Worm (Caenorhabditis elegans) whole organism, young adult: ENCODE measurements around the gene T07A5.1.

Experiments used
- B0261.1 ChIP-seq: sonication (generic microtip); optimal IDR thresholded peaks from 2 replicates; lab custom pipeline; 2016; ENCODE audit warnings: mild to moderate bottlenecking, missing genetic modification characterization, moderate library complexity, missing compliant biosample characterization
- F10E7.11 ChIP-seq: sonication (generic microtip); optimal IDR thresholded peaks from 2 replicates; lab custom pipeline; 2017; ENCODE audit warnings: mild to moderate bottlenecking, missing genetic modification characterization, moderate library complexity, missing compliant biosample characterization
- F33H1.4 ChIP-seq: fragments of 200-800 bp; sonication (Bioruptor generic); IDR thresholded peaks from 2 replicates; pipeline ENCODE4 v1.3.6; 2022; ENCODE audit warnings: missing genetic modification reagents, missing genetic modification characterization, missing compliant biosample characterization
- F39B2.1 ChIP-seq: fragments of 200-800 bp; sonication (Bioruptor generic); IDR thresholded peaks from 2 replicates; pipeline ENCODE4 v1.3.6; 2022; ENCODE audit warnings: missing genetic modification reagents, missing genetic modification characterization, missing compliant biosample characterization
- F49E8.2 ChIP-seq: sonication (generic microtip); optimal IDR thresholded peaks from 3 replicates; lab custom pipeline; 2017; ENCODE audit warnings: missing genetic modification characterization, mild to moderate bottlenecking, missing compliant biosample characterization, antibody characterized with exemption, moderate library complexity; ENCODE audit not compliant: insufficient read depth
- Y67H2A.10 ChIP-seq: fragments of 200-800 bp; sonication (Bioruptor generic); conservative IDR thresholded peaks from 2 replicates; pipeline ENCODE4 v1.3.6; 2022; ENCODE audit warnings: missing genetic modification reagents, missing genetic modification characterization, missing compliant biosample characterization
- Y95B8A.8 ChIP-seq: fragments of 200-800 bp; sonication (Bioruptor generic); IDR thresholded peaks from 2 replicates; pipeline ENCODE4 v1.3.6; 2022; ENCODE audit warnings: missing genetic modification reagents, missing genetic modification characterization, missing compliant biosample characterization
- ZK185.1 ChIP-seq: sonication (generic microtip); optimal IDR thresholded peaks from 2 replicates; lab custom pipeline; 2016; ENCODE audit warnings: mild to moderate bottlenecking, missing genetic modification characterization, missing compliant biosample characterization; ENCODE audit not compliant: poor library complexity, severe bottlenecking
- akir-1 ChIP-seq: fragments of 200-800 bp; sonication (Bioruptor generic); optimal IDR thresholded peaks from 2 replicates; lab custom pipeline; 2018; ENCODE audit warnings: mild to moderate bottlenecking, missing genetic modification characterization, moderate library complexity, missing compliant biosample characterization
- athp-1 ChIP-seq: sonication (generic microtip); optimal IDR thresholded peaks from 2 replicates; lab custom pipeline; 2017; ENCODE audit warnings: mild to moderate bottlenecking, missing genetic modification characterization, missing compliant biosample characterization
- ceh-27 ChIP-seq: fragments of 200-800 bp; sonication (Bioruptor generic); optimal IDR thresholded peaks from 2 replicates; lab custom pipeline; 2018; ENCODE audit warnings: mild to moderate bottlenecking, missing genetic modification characterization, moderate library complexity, missing compliant biosample characterization
- ceh-40 ChIP-seq: fragments of 200-800 bp; sonication (Bioruptor generic); IDR thresholded peaks from 2 replicates; pipeline ENCODE4 v1.3.6; 2022; ENCODE audit warnings: missing genetic modification characterization, missing compliant biosample characterization
- egl-18 ChIP-seq: fragments of 200-800 bp; sonication (Bioruptor generic); IDR thresholded peaks from 2 replicates; pipeline ENCODE4 v1.3.6; 2022; ENCODE audit warnings: missing genetic modification reagents, missing genetic modification characterization, missing compliant biosample characterization
- egl-44 ChIP-seq: fragments of 200-800 bp; sonication (Bioruptor generic); IDR thresholded peaks from 2 replicates; pipeline ENCODE4 v1.3.6; 2022; ENCODE audit warnings: missing genetic modification reagents, missing genetic modification characterization, missing compliant biosample characterization
- egrh-3 ChIP-seq: fragments of 200-800 bp; sonication (Bioruptor generic); IDR thresholded peaks from 2 replicates; pipeline ENCODE4 v1.3.6; 2022; ENCODE audit warnings: missing genetic modification reagents, missing genetic modification characterization, missing compliant biosample characterization
- ekl-4 ChIP-seq: fragments of 200-800 bp; sonication (Bioruptor generic); IDR thresholded peaks from 2 replicates; pipeline ENCODE4 v1.3.6; 2022; ENCODE audit warnings: missing genetic modification reagents, missing genetic modification characterization, missing compliant biosample characterization
- gei-17 ChIP-seq: fragments of 200-800 bp; sonication (Bioruptor generic); optimal IDR thresholded peaks from 2 replicates; lab custom pipeline; 2018; ENCODE audit warnings: mild to moderate bottlenecking, missing genetic modification characterization, missing compliant biosample characterization
- hlh-12 ChIP-seq: sonication (generic microtip); optimal IDR thresholded peaks from 2 replicates; lab custom pipeline; 2016; ENCODE audit warnings: missing genetic modification characterization, missing compliant biosample characterization
- hlh-26 ChIP-seq: fragments of 200-800 bp; sonication (Bioruptor generic); conservative IDR thresholded peaks from 2 replicates; pipeline ENCODE4 v1.3.6; 2022; ENCODE audit warnings: missing genetic modification reagents, missing genetic modification characterization, missing compliant biosample characterization
- hmg-1.2 ChIP-seq: fragments of 200-800 bp; sonication (Bioruptor generic); IDR thresholded peaks from 2 replicates; pipeline ENCODE4 v1.3.6; 2022; ENCODE audit warnings: missing genetic modification reagents, missing genetic modification characterization, missing compliant biosample characterization
- hmg-20 ChIP-seq: fragments of 200-800 bp; sonication (Bioruptor generic); IDR thresholded peaks from 2 replicates; pipeline ENCODE4 v1.3.6; 2022; ENCODE audit warnings: missing genetic modification reagents, missing genetic modification characterization, missing compliant biosample characterization
- hsf-1 ChIP-seq: fragments of 200-800 bp; sonication (Bioruptor generic); IDR thresholded peaks from 2 replicates; pipeline ENCODE4 v1.3.6; 2022; ENCODE audit warnings: missing genetic modification reagents, missing genetic modification characterization, missing compliant biosample characterization
- lag-1 ChIP-seq: fragments of 200-800 bp; sonication (Bioruptor generic); IDR thresholded peaks from 2 replicates; pipeline ENCODE4 v1.3.6; 2022; ENCODE audit warnings: missing genetic modification reagents, missing genetic modification characterization, missing compliant biosample characterization
- lin-26 ChIP-seq: fragments of 200-800 bp; sonication (Bioruptor generic); IDR thresholded peaks from 2 replicates; pipeline ENCODE4 v1.3.6; 2022; ENCODE audit warnings: missing genetic modification reagents, missing genetic modification characterization, missing compliant biosample characterization
- madf-6 ChIP-seq: fragments of 200-800 bp; sonication (Bioruptor generic); IDR thresholded peaks from 2 replicates; pipeline ENCODE4 v1.3.6; 2022; ENCODE audit warnings: missing genetic modification reagents, missing genetic modification characterization, missing compliant biosample characterization
- mcd-1 ChIP-seq: fragments of 200-800 bp; sonication (Bioruptor generic); IDR thresholded peaks from 2 replicates; pipeline ENCODE4 v1.3.6; 2022; ENCODE audit warnings: missing genetic modification reagents, missing genetic modification characterization, missing compliant biosample characterization
- mel-28 ChIP-seq: sonication (generic microtip); optimal IDR thresholded peaks from 2 replicates; lab custom pipeline; 2016; ENCODE audit warnings: borderline replicate concordance, mild to moderate bottlenecking, missing genetic modification characterization, missing compliant biosample characterization
- nfyb-1 ChIP-seq: fragments of 200-800 bp; sonication (Bioruptor generic); IDR thresholded peaks from 2 replicates; pipeline ENCODE4 v1.3.6; 2022; ENCODE audit warnings: missing genetic modification reagents, missing genetic modification characterization, missing compliant biosample characterization
- repo-1 ChIP-seq: sonication (generic microtip); optimal IDR thresholded peaks from 2 replicates; lab custom pipeline; 2017; ENCODE audit warnings: mild to moderate bottlenecking, missing genetic modification characterization, missing compliant biosample characterization
- sea-2 ChIP-seq: fragments of 200-800 bp; sonication (Bioruptor generic); IDR thresholded peaks from 2 replicates; pipeline ENCODE4 v1.3.6; 2022; ENCODE audit warnings: missing genetic modification characterization, missing compliant biosample characterization
- snpc-1.3 ChIP-seq: sonication (generic microtip); optimal IDR thresholded peaks from 2 replicates; lab custom pipeline; 2017; ENCODE audit warnings: missing genetic modification characterization, mild to moderate bottlenecking, missing compliant biosample characterization, antibody characterized with exemption, moderate library complexity, missing genotype, missing genetic modification reagents; ENCODE audit not compliant: insufficient read depth
- snpc-3.4 ChIP-seq: sonication (generic microtip); optimal IDR thresholded peaks from 2 replicates; lab custom pipeline; 2017; ENCODE audit warnings: missing genetic modification characterization, mild to moderate bottlenecking, missing compliant biosample characterization, antibody characterized with exemption, moderate library complexity, missing genotype, missing genetic modification reagents
- somi-1 ChIP-seq: fragments of 200-800 bp; sonication (Bioruptor generic); optimal IDR thresholded peaks from 2 replicates; lab custom pipeline; 2018; ENCODE audit warnings: mild to moderate bottlenecking, missing genetic modification characterization, missing compliant biosample characterization
- tbp1 ChIP-seq: fragments of 200-800 bp; sonication (Bioruptor generic); optimal IDR thresholded peaks from 2 replicates; lab custom pipeline; 2018; ENCODE audit warnings: mild to moderate bottlenecking, missing genetic modification characterization, missing compliant biosample characterization
- zfh-2 ChIP-seq: fragments of 200-800 bp; sonication (Bioruptor generic); conservative IDR thresholded peaks from 2 replicates; pipeline ENCODE4 v1.3.6; 2022; ENCODE audit warnings: missing genetic modification reagents, missing genetic modification characterization, missing compliant biosample characterization
- ztf-18 ChIP-seq: sonication (generic microtip); optimal IDR thresholded peaks from 2 replicates; lab custom pipeline; 2016; ENCODE audit warnings: missing genotype, mild to moderate bottlenecking, missing genetic modification characterization, missing compliant biosample characterization
- ztf-28 ChIP-seq: fragments of 200-800 bp; sonication (Bioruptor generic); IDR thresholded peaks from 2 replicates; pipeline ENCODE4 v1.3.6; 2022; ENCODE audit warnings: missing genetic modification reagents, missing genetic modification characterization, missing compliant biosample characterization
- ztf-3 ChIP-seq: fragments of 200-800 bp; sonication (Bioruptor generic); optimal IDR thresholded peaks from 2 replicates; lab custom pipeline; 2018; ENCODE audit warnings: mild to moderate bottlenecking, missing genetic modification characterization, missing compliant biosample characterization
- ztf-6 ChIP-seq: fragments of 200-800 bp; sonication (Bioruptor generic); IDR thresholded peaks from 2 replicates; pipeline ENCODE4 v1.3.6; 2022; ENCODE audit warnings: missing genetic modification reagents, missing genetic modification characterization, missing compliant biosample characterization

Gene T07A5.1

ce11 chrIII:10270778-10271307, 35.2 kb downstream of the T07A5.1 start, which contains the start of gene cnk-1 (continued):
- TF ChIP-seq ztf-18 (tag; lab: Kevin White, UChicago), result peak; percentile 91
- TF ChIP-seq tbp1 (GFP tag; lab: Kevin White, UChicago), result peak; percentile 67
- TF ChIP-seq lag-1 (GFP tag; lab: Robert Waterston, UW), result peak; percentile 96
- no peak for TF ChIP-seq hlh-26
- peak; percentile 97 for TF ChIP-seq Y95B8A.8 (GFP tag; lab: Robert Waterston, UW)
- peak; percentile 98 for TF ChIP-seq nfyb-1 (GFP tag; lab: Robert Waterston, UW)
- peak; percentile 99 for TF ChIP-seq ztf-28 (GFP tag; lab: Robert Waterston, UW)
- TF ChIP-seq hlh-12 (tag; lab: Kevin White, UChicago), result no peak
- no peak for TF ChIP-seq snpc-1.3 (tag; lab: Kevin White, UChicago)
- TF ChIP-seq lin-26 (GFP tag; lab: Robert Waterston, UW), result peak; percentile 84
- peak; percentile 90 for TF ChIP-seq F33H1.4 (GFP tag; lab: Robert Waterston, UW)
- peak; percentile 93 for TF ChIP-seq egl-18 (GFP tag; lab: Robert Waterston, UW)
- peak; percentile 92 for TF ChIP-seq sea-2 (GFP tag; lab: Robert Waterston, UW)
- peak; percentile 88 for TF ChIP-seq egrh-3 (GFP tag; lab: Robert Waterston, UW)
- TF ChIP-seq F49E8.2 (tag; lab: Kevin White, UChicago), result peak; percentile 85
- TF ChIP-seq ZK185.1 (tag; lab: Kevin White, UChicago), result peak; percentile 89
- TF ChIP-seq B0261.1 (tag; lab: Kevin White, UChicago), result no peak
- TF ChIP-seq ceh-27 (GFP tag; lab: Kevin White, UChicago), result peak; percentile 89
- peak; percentile 86 for TF ChIP-seq hsf-1 (GFP tag; lab: Robert Waterston, UW)
- TF ChIP-seq egl-44, result peak; percentile 91
- peak; percentile 60 for TF ChIP-seq repo-1 (tag; lab: Kevin White, UChicago)
- peak; percentile 83 for TF ChIP-seq athp-1
- TF ChIP-seq F10E7.11 (tag; lab: Kevin White, UChicago), result no peak
- TF ChIP-seq ekl-4 (GFP tag; lab: Robert Waterston, UW), result peak; percentile 98
- no peak for TF ChIP-seq mel-28 (tag; lab: Kevin White, UChicago)
- peak; percentile 73; the same call in 1 of the 2 replicates for TF ChIP-seq ceh-40 (GFP tag; lab: Robert Waterston, UW)
- no peak for TF ChIP-seq ztf-3 (GFP tag; lab: Kevin White, UChicago)
- peak; percentile 26 for TF ChIP-seq gei-17
- TF ChIP-seq mcd-1, result peak; percentile 99
- peak; percentile 81 for TF ChIP-seq F39B2.1 (GFP tag; lab: Robert Waterston, UW)
- peak; percentile 96 for TF ChIP-seq hmg-20 (GFP tag; lab: Robert Waterston, UW)
- TF ChIP-seq zfh-2 (GFP tag; lab: Robert Waterston, UW), result peak; percentile 81
- peak; percentile 61 for TF ChIP-seq somi-1 (GFP tag; lab: Kevin White, UChicago)
- peak; percentile 97 for TF ChIP-seq madf-6 (GFP tag; lab: Robert Waterston, UW)
- TF ChIP-seq akir-1 (GFP tag; lab: Kevin White, UChicago), result peak; percentile 60
- TF ChIP-seq ztf-6 (GFP tag; lab: Robert Waterston, UW), result peak; percentile 88
- peak; percentile 30 for TF ChIP-seq snpc-3.4
- TF ChIP-seq hmg-1.2, result peak; percentile 98
- TF ChIP-seq Y67H2A.10, result peak; percentile 95
